Worm (Caenorhabditis elegans) whole organism, dauer: ENCODE results near the gene R10E11.6.

Source experiments
- unc-62 ChIP-seq: sonication (generic microtip); optimal IDR thresholded peaks from 2 replicates; lab custom pipeline; 2017; ENCODE audit warnings: missing biosample characterization, missing genetic modification reagents, missing genetic modification characterization

R10E11.6 gene

DNA sequence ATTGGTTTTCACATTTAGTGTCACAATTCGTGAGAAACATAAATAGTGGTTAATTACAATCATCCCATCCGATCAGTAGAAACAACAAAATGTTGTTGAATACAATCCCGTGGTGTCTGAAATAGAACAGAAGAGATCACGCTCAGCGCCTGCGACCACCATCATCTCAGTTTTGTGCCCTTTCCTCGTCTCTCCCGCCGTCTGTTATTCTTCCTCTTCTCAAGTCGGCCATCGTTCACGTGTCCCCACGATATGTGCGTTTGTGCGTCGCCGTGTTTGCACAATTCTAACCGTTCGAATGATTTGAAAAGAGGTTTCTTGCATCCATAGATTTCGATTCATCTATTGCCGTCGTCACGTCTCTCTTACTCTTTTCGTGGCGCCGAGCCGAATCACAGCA lies 36.0 kb downstream of the R10E11.6 start, which contains the start of gene panl-3:
panl-3 (plus strand) TSS at position 294 of the 400 bp plus-strand sequence.
- TF ChIP-seq unc-62 (GFP tag; lab: Kevin White, UChicago) = no peak

ce11 chrIII:9822942-9823341 lies 40.1 kb downstream of the R10E11.6 start, which contains the start of gene arl-5:
Gene arl-5 (plus strand): TSS chrIII:9823242.
- TF ChIP-seq unc-62 (GFP tag; lab: Kevin White, UChicago) = no peak

DNA sequence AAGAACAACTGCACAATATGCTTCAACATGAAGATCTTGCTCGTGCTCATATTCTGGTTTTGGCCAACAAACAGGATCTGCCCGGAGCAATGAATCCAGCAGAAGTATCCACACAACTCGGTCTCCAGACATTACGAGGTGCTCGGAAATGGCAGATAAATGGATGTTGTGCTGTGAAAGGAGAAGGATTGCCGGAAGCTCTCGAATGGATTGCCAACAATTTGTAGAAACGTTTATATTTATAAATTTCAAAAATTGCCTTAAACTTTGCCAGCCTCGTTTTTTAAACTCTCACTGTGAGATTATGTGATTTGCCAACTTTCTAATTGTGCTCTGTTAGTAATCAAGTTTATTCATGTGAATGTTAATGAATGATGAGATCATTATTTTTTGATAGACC lies 40.9 kb downstream of the R10E11.6 start:
- no peak for TF ChIP-seq unc-62 (GFP tag; lab: Kevin White, UChicago)

- no peak for TF ChIP-seq unc-62 (GFP tag; lab: Kevin White, UChicago)
Observed at ce11 chrIII:9824330-9824934, 41.6 kb downstream of the R10E11.6 start, which contains the start of gene lin-52. Gene lin-52 (minus strand): TSS chrIII:9824750.

DNA sequence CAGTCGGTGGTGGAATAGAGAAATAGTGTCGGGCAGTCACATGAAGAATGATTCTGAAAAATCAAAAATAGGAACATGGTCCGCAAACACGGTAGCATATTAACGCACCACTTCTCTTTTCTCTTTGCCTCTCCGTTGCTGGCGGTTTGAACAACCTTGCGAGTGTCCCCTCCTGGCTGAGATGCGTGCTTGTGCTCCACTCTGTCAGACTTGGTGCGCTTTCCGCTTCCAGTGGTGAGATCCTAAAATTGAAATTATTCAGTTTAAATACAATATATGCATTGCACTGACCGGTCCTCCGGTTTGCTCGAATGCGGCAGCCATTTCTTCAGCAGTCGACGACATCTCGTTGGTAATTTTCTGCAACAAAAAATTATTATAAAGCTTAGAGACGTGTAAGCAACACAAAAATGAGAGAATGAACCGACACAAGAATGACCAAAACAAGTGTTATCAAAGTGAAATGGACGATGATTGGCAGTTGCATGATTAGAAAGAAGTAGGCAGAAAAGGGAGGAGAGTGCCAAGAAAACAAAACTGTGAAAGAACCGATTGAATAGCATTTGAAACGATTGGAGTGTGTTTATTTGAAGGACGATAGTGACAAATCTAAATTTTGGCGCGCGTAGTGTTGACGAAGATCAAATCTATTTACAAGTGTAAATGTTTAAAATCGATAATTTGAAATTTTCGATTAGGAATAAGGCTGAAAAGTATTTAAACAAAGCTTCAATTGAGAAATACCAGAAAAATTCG lies 42.4 kb downstream of the R10E11.6 start, which contains the start of gene ZK632.9:
ZK632.9 (minus strand) TSS at position 360 of the 756 bp plus-strand sequence.
- TF ChIP-seq unc-62 (GFP tag; lab: Kevin White, UChicago) = no peak

ce11 chrIII:9826005-9826404 lies 43.2 kb downstream of the R10E11.6 start:
- TF ChIP-seq unc-62 (GFP tag; lab: Kevin White, UChicago) = no peak

- no peak for TF ChIP-seq unc-62 (GFP tag; lab: Kevin White, UChicago)
Observed at ce11 chrIII:9827163-9827951, 44.6 kb downstream of the R10E11.6 start, which contains the start of the genes ZK632.10 and ZK632.11. Gene ZK632.10 (minus strand): TSS chrIII:9827722. Gene ZK632.11 (plus strand): TSS chrIII:9827915.

DNA sequence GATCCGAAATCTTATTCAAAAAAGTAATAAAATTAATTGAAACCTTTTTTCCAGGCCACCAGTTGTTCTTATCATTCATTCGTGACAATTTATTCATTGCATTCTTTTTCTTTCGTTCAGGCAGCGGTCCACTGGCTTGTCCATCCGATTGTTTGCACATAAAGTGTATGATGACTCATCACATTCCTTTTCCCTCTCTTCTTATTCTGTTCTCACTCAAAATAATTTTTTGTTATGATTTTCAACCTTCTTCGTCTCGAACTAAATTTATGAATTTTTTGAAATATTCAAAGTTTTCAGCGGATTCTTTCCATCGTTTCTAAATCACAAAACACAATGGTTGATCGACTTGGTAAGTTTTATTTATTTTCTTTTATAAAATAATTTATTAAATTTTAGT lies 47.7 kb downstream of the R10E11.6 start, which contains the start of gene ZK632.12:
ZK632.12 (plus strand) TSS at position 301 of the 400 bp plus-strand sequence.
- TF ChIP-seq unc-62 (GFP tag; lab: Kevin White, UChicago) = no peak

- TF ChIP-seq unc-62 (GFP tag; lab: Kevin White, UChicago) = no peak
Observed at ce11 chrIII:9832569-9832968, 49.8 kb downstream of the R10E11.6 start.

DNA sequence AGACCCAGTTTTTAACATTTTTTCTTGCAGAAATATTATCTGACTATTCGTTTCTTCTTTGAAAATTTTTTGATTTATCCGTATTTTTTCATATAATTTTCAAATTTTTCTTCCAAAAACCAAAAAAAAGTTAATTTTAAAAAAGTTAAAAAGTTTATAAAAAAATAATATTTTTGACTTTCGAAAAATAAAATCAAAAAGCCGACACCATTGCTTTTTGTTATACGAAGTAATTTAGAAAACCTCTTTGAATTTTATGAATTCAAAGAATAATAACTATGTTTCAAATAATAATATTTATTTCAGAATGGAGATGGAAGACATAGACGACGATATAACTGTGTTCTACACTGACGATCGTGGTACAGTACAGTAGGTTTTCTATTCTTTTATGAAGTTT lies 52.1 kb downstream of the R10E11.6 start, which contains the start of gene K11H3.8:
K11H3.8 (plus strand) TSS at position 301 of the 400 bp plus-strand sequence.
- TF ChIP-seq unc-62 (GFP tag; lab: Kevin White, UChicago) = no peak
